Worm (Caenorhabditis elegans) whole organism, L1 larva: ENCODE data around the gene slc-28.1.
"Not testable (repeated sequence)": the region's sequence is repeated elsewhere in the genome, so short reads cannot be mapped to it uniquely, and the experiment has no call there.

Experiments used
- efl-1 ChIP-seq, 4 experiments: fragments of 150-350 bp; optimal IDR thresholded peaks in 3 of 4; peaks in 1 of 4; 1 replicate in 1 of 4; 2 replicates in 3 of 4; lab custom pipeline; 2014; ENCODE audit warnings: missing biosample characterization in 2 of 4, missing genetic modification characterization in 2 of 4, missing genetic modification reagents in 2 of 4
- egl-27 ChIP-seq, 2 experiments: fragments of 150-350 bp in 1 of 2; sonication (generic microtip); optimal IDR thresholded peaks; 3 replicates each; lab custom pipeline; 2017 to 2018; ENCODE audit warnings: missing biosample characterization in 2 of 2, missing genetic modification characterization in 2 of 2, missing genetic modification reagents in 2 of 2
- elt-3 ChIP-seq, 6 experiments: fragments of 150-350 bp in 1 of 6; sonication (generic microtip); optimal IDR thresholded peaks; 2 replicates each; lab custom pipeline; 2017 to 2018; ENCODE audit warnings: missing biosample characterization in 6 of 6, missing genetic modification characterization in 6 of 6, inconsistent platforms in 1 of 6
- isw-1 ChIP-seq: fragments of 200-800 bp; sonication (Bioruptor generic); IDR thresholded peaks from 2 replicates; pipeline ENCODE4 v1.3.6; 2022; ENCODE audit warnings: missing genetic modification characterization, missing compliant biosample characterization
- jun-1 ChIP-seq: fragments of 150-350 bp; optimal IDR thresholded peaks from 2 replicates; lab custom pipeline; 2014; ENCODE audit warnings: missing biosample characterization, missing genetic modification reagents, missing genetic modification characterization
- lin-13 ChIP-seq: fragments of 150-350 bp; optimal IDR thresholded peaks from 2 replicates; lab custom pipeline; 2014; ENCODE audit warnings: missing biosample characterization, missing genetic modification reagents, missing genetic modification characterization
- lsy-2 ChIP-seq, 2 experiments: fragments of 150-350 bp; optimal IDR thresholded peaks; 2 replicates each; lab custom pipeline; 2014; ENCODE audit warnings: missing biosample characterization in 2 of 2, missing genetic modification characterization in 2 of 2
- nhr-77 ChIP-seq: fragments of 150-350 bp; optimal IDR thresholded peaks from 2 replicates; lab custom pipeline; 2014; ENCODE audit warnings: missing biosample characterization, missing genetic modification characterization
- snu-23 ChIP-seq: sonication (generic microtip); optimal IDR thresholded peaks from 2 replicates; lab custom pipeline; 2016; ENCODE audit warnings: missing genetic modification characterization, missing compliant biosample characterization
- unc-62 ChIP-seq: fragments of 150-350 bp; optimal IDR thresholded peaks from 2 replicates; lab custom pipeline; 2014; ENCODE audit warnings: missing biosample characterization, missing genetic modification reagents, missing genetic modification characterization
- vab-15 ChIP-seq: sonication (generic microtip); optimal IDR thresholded peaks from 2 replicates; lab custom pipeline; 2017; ENCODE audit warnings: missing genotype, mild to moderate bottlenecking, missing genetic modification characterization, missing compliant biosample characterization

- TF ChIP-seq efl-1 (optimal IDR thresholded peaks at IDR 0.05; lab: Kevin White, UChicago); efl-1 (GFP tag; optimal IDR thresholded peaks at IDR 0.05 in 1 of 2; lab: Kevin White, UChicago); elt-3 (tag; optimal IDR thresholded peaks at IDR 0.05; lab: Kevin White, UChicago); nhr-77 (tag; lab: Kevin White, UChicago); egl-27 (tag; optimal IDR thresholded peaks at IDR 0.05; lab: Kevin White, UChicago); lsy-2 (tag; optimal IDR thresholded peaks at IDR 0.05; lab: Kevin White, UChicago); unc-62 (GFP tag; lab: Kevin White, UChicago); isw-1; jun-1 (tag; lab: Kevin White, UChicago); lin-13; snu-23 (GFP tag; lab: Kevin White, UChicago); vab-15 (tag; lab: Kevin White, UChicago): not testable (repeated sequence)
These were observed 42.6 kb downstream of the slc-28.1 start, which contains the start of gene ugt-64 for ce11 chrV:3506252-3506651.
